Worm (Caenorhabditis elegans) whole organism, L3 larva: Measurements from ENCODE around the gene pes-23.

Experiments
- ceh-16 ChIP-seq: sonication (generic microtip); optimal IDR thresholded peaks from 2 replicates; lab custom pipeline; 2017; ENCODE audit warnings: missing biosample characterization, missing genetic modification characterization
- ceh-82 ChIP-seq: fragments of 150-350 bp; optimal IDR thresholded peaks from 2 replicates; lab custom pipeline; 2014; ENCODE audit warnings: missing biosample characterization, missing genetic modification characterization
- ceh-9 ChIP-seq: sonication (generic microtip); optimal IDR thresholded peaks from 2 replicates; lab custom pipeline; 2018; ENCODE audit warnings: missing biosample characterization, missing genetic modification characterization
- elt-2 ChIP-seq: sonication (generic microtip); optimal IDR thresholded peaks from 2 replicates; lab custom pipeline; 2016; ENCODE audit warnings: missing genetic modification reagents, mild to moderate bottlenecking, missing genetic modification characterization, missing compliant biosample characterization
- elt-3 ChIP-seq, 3 experiments: fragments of 150-350 bp in 1 of 3; sonication (generic microtip) in 2 of 3; optimal IDR thresholded peaks; 2 replicates in 2 of 3; 4 replicates in 1 of 3; lab custom pipeline; 2014 to 2017; ENCODE audit warnings: missing biosample characterization in 3 of 3, missing genetic modification characterization in 3 of 3
- fos-1 ChIP-seq: fragments of 150-350 bp; optimal IDR thresholded peaks from 2 replicates; lab custom pipeline; 2014; ENCODE audit warnings: missing biosample characterization, missing genetic modification characterization
- lin-15B ChIP-seq: fragments of 150-350 bp; optimal IDR thresholded peaks from 2 replicates; lab custom pipeline; 2014; ENCODE audit warnings: missing biosample characterization, missing genetic modification characterization
- lin-39 ChIP-seq: fragments of 150-350 bp; optimal IDR thresholded peaks from 2 replicates; lab custom pipeline; 2018; ENCODE audit warnings: missing biosample characterization, missing genetic modification reagents, missing genetic modification characterization
- nhr-11 ChIP-seq: fragments of 150-350 bp; optimal IDR thresholded peaks from 2 replicates; lab custom pipeline; 2014; ENCODE audit warnings: missing biosample characterization, missing genetic modification characterization
- nhr-12 ChIP-seq: fragments of 150-350 bp; optimal IDR thresholded peaks from 2 replicates; lab custom pipeline; 2014; ENCODE audit warnings: missing biosample characterization, missing genetic modification characterization
- nhr-77 ChIP-seq: fragments of 150-350 bp; optimal IDR thresholded peaks from 2 replicates; lab custom pipeline; 2014; ENCODE audit warnings: missing biosample characterization, missing genetic modification characterization
- snpc-4 ChIP-seq: fragments of 150-350 bp; optimal IDR thresholded peaks from 2 replicates; lab custom pipeline; 2014; ENCODE audit warnings: missing biosample characterization, missing genetic modification characterization
- ztf-4 ChIP-seq: fragments of 150-350 bp; optimal IDR thresholded peaks from 2 replicates; lab custom pipeline; 2014; ENCODE audit warnings: missing biosample characterization, missing genetic modification characterization

- TF ChIP-seq nhr-77 (no peak), elt-2 (peak; percentile 88), ceh-82 (tag; lab: Kevin White, UChicago) (no peak), fos-1 (tag; lab: Kevin White, UChicago) (no peak), lin-39 (tag; lab: Kevin White, UChicago) (no peak), nhr-11 (tag; lab: Kevin White, UChicago) (no peak), ceh-9 (tag; lab: Kevin White, UChicago) (no peak), lin-15B (tag; lab: Kevin White, UChicago) (no peak), nhr-12 (tag; lab: Kevin White, UChicago) (no peak), ceh-16 (tag; lab: Kevin White, UChicago) (no peak), snpc-4 (tag; lab: Kevin White, UChicago) (no peak), ztf-4 (tag; lab: Kevin White, UChicago) (no peak), elt-3 (tag; optimal IDR thresholded peaks at IDR 0.05; lab: Kevin White, UChicago) (no peak)
These were observed 15.8 kb upstream of the pes-23 start, which contains the start of gene F41C6.7 for ce11 chrX:6885227-6885853.
